Worm (Caenorhabditis elegans): ENCODE results near the gene C44H9.5.

- TF ChIP-seq fkh-8 (tag; optimal IDR thresholded peaks at IDR 0.05) (no peak), lir-3 (tag; optimal IDR thresholded peaks at IDR 0.05; ENCODE audit: poor library complexity) (no peak), ceh-8 (GFP tag; optimal IDR thresholded peaks at IDR 0.05) (no peak), ztf-11 (tag; optimal IDR thresholded peaks at IDR 0.05) (no peak), nhr-11 (tag; optimal IDR thresholded peaks at IDR 0.05) (no peak), aly-2 (tag; optimal IDR thresholded peaks at IDR 0.05) (no peak), nhr-12 (tag; optimal IDR thresholded peaks at IDR 0.05) (no peak)
Measured at ce11 chrV:12816672-12817071, 33.0 kb downstream of the C44H9.5 start.

Measured in whole organism, L1 larva.